Worm (Caenorhabditis elegans) whole organism, mixed stage, embryonic: Measurements from ENCODE around the gene col-131.

ENCODE experiments used
- ces-1 ChIP-seq: fragments of 150-350 bp; optimal IDR thresholded peaks from 2 replicates; lab custom pipeline; 2014; ENCODE audit warnings: missing biosample characterization, missing genetic modification reagents, missing genetic modification characterization
- elt-3 ChIP-seq: fragments of 150-350 bp; optimal IDR thresholded peaks from 2 replicates; lab custom pipeline; 2014; ENCODE audit warnings: missing biosample characterization, missing genetic modification characterization
- nhr-12 ChIP-seq: fragments of 150-350 bp; optimal IDR thresholded peaks from 2 replicates; lab custom pipeline; 2014; ENCODE audit warnings: missing biosample characterization, missing genetic modification characterization
- nhr-76 ChIP-seq: sonication (generic microtip); optimal IDR thresholded peaks from 2 replicates; lab custom pipeline; 2017; ENCODE audit warnings: missing biosample characterization, missing genetic modification characterization
- pha-4 ChIP-seq: fragments of 150-350 bp; optimal IDR thresholded peaks from 2 replicates; lab custom pipeline; 2018; ENCODE audit warnings: missing biosample characterization, missing genetic modification reagents, missing genetic modification characterization
- snpc-4 ChIP-seq: fragments of 150-350 bp; optimal IDR thresholded peaks from 2 replicates; lab custom pipeline; 2014; ENCODE audit warnings: missing biosample characterization, missing genetic modification characterization
- sptf-1 ChIP-seq: sonication (generic microtip); optimal IDR thresholded peaks from 2 replicates; lab custom pipeline; 2017; ENCODE audit warnings: mild to moderate bottlenecking, missing genetic modification characterization, moderate library complexity, missing compliant biosample characterization
- unc-120 ChIP-seq: sonication (generic microtip); optimal IDR thresholded peaks from 2 replicates; lab custom pipeline; 2017; ENCODE audit warnings: missing genetic modification characterization, missing compliant biosample characterization; ENCODE audit not compliant: poor library complexity, severe bottlenecking
- unc-62 ChIP-seq: fragments of 150-350 bp; optimal IDR thresholded peaks from 2 replicates; lab custom pipeline; 2014; ENCODE audit warnings: missing biosample characterization, missing genetic modification reagents, missing genetic modification characterization
- zip-8 ChIP-seq: fragments of 150-350 bp; optimal IDR thresholded peaks from 2 replicates; lab custom pipeline; 2014; ENCODE audit warnings: missing biosample characterization, missing genetic modification characterization

DNA sequence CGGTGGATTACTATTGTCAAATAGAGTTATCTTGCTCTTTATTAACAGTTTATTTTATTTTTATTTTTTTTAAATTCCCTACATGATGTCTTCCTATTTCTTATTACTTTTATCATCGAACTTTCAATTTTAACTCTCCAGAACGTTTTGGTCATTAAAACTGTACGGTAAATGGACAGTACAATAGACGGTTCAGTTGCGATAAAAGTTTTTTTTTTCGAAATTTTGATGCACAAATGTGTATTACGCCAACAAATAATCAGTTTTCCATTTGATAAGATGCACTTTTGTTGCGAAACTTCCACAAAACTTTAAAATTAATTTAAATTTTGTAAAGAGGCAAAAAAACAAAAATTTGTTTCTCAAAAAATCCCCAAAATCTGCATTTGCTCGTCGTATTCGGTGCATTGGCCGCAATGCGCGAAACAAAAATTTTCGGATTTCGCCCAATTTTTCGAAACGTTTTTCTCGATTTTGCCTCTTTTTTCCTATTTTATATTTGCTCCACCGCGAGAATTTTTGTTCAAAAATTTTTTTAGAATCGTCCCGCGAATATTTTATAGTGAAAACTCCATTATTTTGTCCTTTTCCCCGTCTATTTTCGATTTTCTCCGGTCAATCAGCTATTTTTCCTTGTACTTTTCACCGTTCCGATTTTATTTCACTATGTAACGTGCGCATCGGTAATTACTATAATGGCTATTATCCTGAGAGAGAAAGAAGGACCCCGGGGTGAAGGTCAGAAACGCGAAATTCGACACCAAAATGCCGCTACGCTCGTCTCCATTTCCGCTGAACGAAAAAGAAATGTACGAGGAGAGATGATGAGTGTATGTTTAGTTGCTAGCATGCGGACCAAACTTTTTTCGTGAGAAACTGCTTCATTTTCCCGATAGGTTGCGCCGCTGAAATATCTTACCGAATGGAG, 38.1 kb downstream of the col-131 start:
- TF ChIP-seq unc-62 (GFP tag; lab: Kevin White, UChicago) (no peak), sptf-1 (tag; lab: Kevin White, UChicago) (no peak), unc-120 (tag; lab: Kevin White, UChicago) (no peak), ces-1 (GFP tag; lab: Kevin White, UChicago) (no peak), nhr-12 (tag; lab: Kevin White, UChicago) (no peak), zip-8 (tag; lab: Kevin White, UChicago) (no peak), snpc-4 (tag; lab: Kevin White, UChicago) (no peak), nhr-76 (no peak), elt-3 (tag; lab: Kevin White, UChicago) (no peak), pha-4 (no peak)
